Worm (Caenorhabditis elegans): ENCODE measurements around the gene C25G6.1.
A peak's percentile ranks its signal among the peaks of the same experiment; 100 is the strongest.

C25G6.1 gene

DNA sequence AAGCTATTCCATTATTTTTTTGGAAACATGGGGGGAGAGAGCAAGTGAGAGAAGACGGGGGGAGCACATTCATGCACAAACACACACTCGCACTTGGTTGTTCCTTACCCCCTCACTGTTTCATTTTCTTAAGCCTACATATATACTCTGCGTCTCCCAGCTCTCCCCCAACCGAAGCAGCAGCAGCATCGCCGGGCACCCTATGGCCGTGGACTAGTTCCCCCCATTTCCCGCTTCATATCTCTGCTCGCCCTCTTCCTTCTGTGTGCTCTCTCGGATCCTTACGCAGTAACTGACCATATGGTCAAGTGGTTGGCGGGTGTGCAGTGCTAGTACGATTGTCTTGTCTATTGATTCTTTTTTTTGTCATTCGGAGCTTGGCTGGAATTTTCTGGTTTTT, 31.6 kb downstream of the C25G6.1 start (continued):
- no peak for TF ChIP-seq nhr-25 (tag; optimal IDR thresholded peaks at IDR 0.05; ENCODE audit: borderline replicate concordance, insufficient read depth)
- peak; percentile 53 for TF ChIP-seq F10B5.3 (tag; optimal IDR thresholded peaks at IDR 0.05)
- peak; percentile 33 for TF ChIP-seq F37D6.2 (tag; optimal IDR thresholded peaks at IDR 0.05)
- peak in 1 of 2 experiments; percentile 46; a peak in 1 of 4 replicates for TF ChIP-seq madf-5 (GFP tag; IDR thresholded peaks at IDR 0.05)
- no peak for TF ChIP-seq ztf-11 (tag; optimal IDR thresholded peaks at IDR 0.05)
- TF ChIP-seq vab-7 (GFP tag; IDR thresholded peaks at IDR 0.05): no peak
- peak; percentile 78 for TF ChIP-seq rbr-2 (tag; optimal IDR thresholded peaks at IDR 0.05)
- TF ChIP-seq nhr-102 (tag; optimal IDR thresholded peaks at IDR 0.05): no peak
- no peak for TF ChIP-seq mxl-2 (GFP tag; conservative IDR thresholded peaks at IDR 0.05)
- TF ChIP-seq D1046.2 (GFP tag; IDR thresholded peaks at IDR 0.05): no peak
- no peak for TF ChIP-seq zag-1 (tag; optimal IDR thresholded peaks at IDR 0.05)
- peak; percentile 61; the same call in 1 of the 2 replicates for TF ChIP-seq T26A8.4 (GFP tag; IDR thresholded peaks at IDR 0.05)
- TF ChIP-seq tra-1 (GFP tag; IDR thresholded peaks at IDR 0.05): peak; percentile 45; the same call in 1 of the 2 replicates
- TF ChIP-seq php-3 (GFP tag; IDR thresholded peaks at IDR 0.05): no peak
- no peak for TF ChIP-seq T20F7.1 (GFP tag; optimal IDR thresholded peaks at IDR 0.05)
- peak; percentile 82 for TF ChIP-seq dve-1 (tag; optimal IDR thresholded peaks at IDR 0.05; ENCODE audit: insufficient read depth)
- TF ChIP-seq egl-43 (GFP tag; IDR thresholded peaks at IDR 0.05): peak; percentile 83
- peak; percentile 96 for TF ChIP-seq aha-1 (tag)
- peak; percentile 46 to 80 for TF ChIP-seq lsy-2 (tag; optimal IDR thresholded peaks at IDR 0.05)
- peak in 1 of 2 experiments; percentile 77 for TF ChIP-seq hif-1 (tag; optimal IDR thresholded peaks at IDR 0.05)
- TF ChIP-seq Y105C5A.15 (GFP tag; IDR thresholded peaks at IDR 0.05): no peak
- no peak for TF ChIP-seq sdz-12 (GFP tag; optimal IDR thresholded peaks at IDR 0.05)
- no peak for TF ChIP-seq attf-4 (tag; optimal IDR thresholded peaks at IDR 0.05)
- TF ChIP-seq mdl-1 (tag; optimal IDR thresholded peaks at IDR 0.05): peak in 1 of 2 experiments; percentile 64
- TF ChIP-seq ceh-32 (tag; optimal IDR thresholded peaks at IDR 0.05; ENCODE audit: poor library complexity): no peak
- TF ChIP-seq nhr-6 (tag; optimal IDR thresholded peaks at IDR 0.05): peak; percentile 89
- peak; percentile 45 for TF ChIP-seq nhr-77 (tag; optimal IDR thresholded peaks at IDR 0.05)
- no peak for TF ChIP-seq ama-1 (optimal IDR thresholded peaks at IDR 0.05)
- TF ChIP-seq R02D3.7 (tag; optimal IDR thresholded peaks at IDR 0.05): no peak
- TF ChIP-seq egl-27 (tag; optimal IDR thresholded peaks at IDR 0.05): no peak
- peak; percentile 80 for TF ChIP-seq mxl-3 (GFP tag; optimal IDR thresholded peaks at IDR 0.05)
- TF ChIP-seq F44E2.7 (GFP tag; IDR thresholded peaks at IDR 0.05): no peak
- TF ChIP-seq mep-1 (tag; optimal IDR thresholded peaks at IDR 0.05): peak; percentile 91
- TF ChIP-seq dmd-6 (GFP tag; IDR thresholded peaks at IDR 0.05): peak; percentile 73
- TF ChIP-seq pqm-1 (tag; optimal IDR thresholded peaks at IDR 0.05): peak; percentile 66
- TF ChIP-seq hmg-1.1 (GFP tag; IDR thresholded peaks at IDR 0.05): peak; percentile 87
- peak; percentile 69 for TF ChIP-seq ctbp-1 (GFP tag; IDR thresholded peaks at IDR 0.05)
- no peak for TF ChIP-seq nhr-111 (GFP tag; optimal IDR thresholded peaks at IDR 0.05)
- no peak for TF ChIP-seq zip-11 (GFP tag; IDR thresholded peaks at IDR 0.05)
- peak; percentile 45; the same call in 1 of the 2 replicates for TF ChIP-seq ceh-44 (GFP tag; IDR thresholded peaks at IDR 0.05)
- peak; percentile 19; the same call in 1 of the 2 replicates for TF ChIP-seq ceh-20 (GFP tag; IDR thresholded peaks at IDR 0.05)
- no peak for TF ChIP-seq daf-12 (tag; optimal IDR thresholded peaks at IDR 0.05)
- TF ChIP-seq mes-2 (tag; optimal IDR thresholded peaks at IDR 0.05; ENCODE audit: poor library complexity, severe bottlenecking): peak; percentile 91
- peak; percentile 72 for TF ChIP-seq hlh-30 (tag; optimal IDR thresholded peaks at IDR 0.05; ENCODE audit: insufficient read depth)
- TF ChIP-seq F26F4.8 (GFP tag; conservative IDR thresholded peaks at IDR 0.05): no peak
- peak; percentile 62 for TF ChIP-seq dpl-1 (GFP tag; optimal IDR thresholded peaks at IDR 0.05)
- TF ChIP-seq daf-8 (GFP tag; IDR thresholded peaks at IDR 0.05): no peak
- no peak for TF ChIP-seq F49E8.2 (tag; optimal IDR thresholded peaks at IDR 0.05; ENCODE audit: borderline replicate concordance)
- no peak for TF ChIP-seq lir-3 (tag; optimal IDR thresholded peaks at IDR 0.05)
- TF ChIP-seq Y75B8A.6 (GFP tag; IDR thresholded peaks at IDR 0.05): no peak
- TF ChIP-seq ceh-62 (tag; optimal IDR thresholded peaks at IDR 0.05): no peak

Measured in whole organism, L4 larva.